Fruit fly (Drosophila melanogaster) whole organism, embryonic: ENCODE data around the gene CG9297.

ENCODE experiments used
- Bgb ChIP-seq: fragments of 200-800 bp; sonication (Bioruptor generic); IDR thresholded peaks from 2 replicates; pipeline ENCODE4 v1.3.6; 2022; ENCODE audit warnings: missing biosample characterization, missing genetic modification characterization; ENCODE audit not compliant: partially characterized antibody
- CG10274 ChIP-seq: fragments of 200-800 bp; sonication (Bioruptor generic); optimal IDR thresholded peaks from 3 replicates; lab custom pipeline; 2017; ENCODE audit warnings: missing biosample characterization, mild to moderate bottlenecking, missing genetic modification characterization
- CG11723 ChIP-seq: fragments of 200-800 bp; sonication (Bioruptor generic); optimal IDR thresholded peaks from 2 replicates; lab custom pipeline; 2017; ENCODE audit warnings: missing biosample characterization, mild to moderate bottlenecking, missing genetic modification characterization
- CG12219 ChIP-seq: fragments of 200-800 bp; sonication (Bioruptor generic); optimal IDR thresholded peaks from 3 replicates; lab custom pipeline; 2018; ENCODE audit warnings: missing biosample characterization, mild to moderate bottlenecking, missing genetic modification characterization
- CG12391 ChIP-seq: fragments of 200-800 bp; sonication (Bioruptor generic); optimal IDR thresholded peaks from 3 replicates; lab custom pipeline; 2018; ENCODE audit warnings: missing biosample characterization, mild to moderate bottlenecking, missing genetic modification characterization, moderate library complexity
- CG13424 ChIP-seq: fragments of 200-800 bp; sonication (Bioruptor generic); optimal IDR thresholded peaks from 2 replicates; lab custom pipeline; 2019; ENCODE audit warnings: missing biosample characterization, mild to moderate bottlenecking, missing genetic modification characterization, moderate library complexity
- CG15696 ChIP-seq: fragments of 200-800 bp; sonication (Bioruptor generic); optimal IDR thresholded peaks from 2 replicates; lab custom pipeline; 2019; ENCODE audit warnings: missing biosample characterization, mild to moderate bottlenecking, missing genetic modification characterization, moderate library complexity
- CG2116 ChIP-seq: fragments of 200-800 bp; sonication (Bioruptor generic); optimal IDR thresholded peaks from 3 replicates; lab custom pipeline; 2018; ENCODE audit warnings: missing biosample characterization, mild to moderate bottlenecking, missing genetic modification characterization
- CG2129 ChIP-seq: fragments of 200-800 bp; sonication (Bioruptor generic); IDR thresholded peaks from 2 replicates; pipeline ENCODE4 v1.3.6; 2022; ENCODE audit warnings: missing biosample characterization, missing genetic modification characterization; ENCODE audit not compliant: partially characterized antibody
- CG2875 ChIP-seq: fragments of 200-800 bp; sonication (Bioruptor generic); optimal IDR thresholded peaks from 2 replicates; lab custom pipeline; 2017; ENCODE audit warnings: missing biosample characterization, mild to moderate bottlenecking, missing genetic modification characterization, missing genetic modification reagents
- CG31441 ChIP-seq: fragments of 200-800 bp; sonication (Bioruptor generic); IDR thresholded peaks from 2 replicates; pipeline ENCODE4 v1.3.6; 2022; ENCODE audit warnings: missing biosample characterization, missing genetic modification characterization
- CG3407 ChIP-seq: fragments of 200-800 bp; sonication (Bioruptor generic); optimal IDR thresholded peaks from 2 replicates; lab custom pipeline; 2018; ENCODE audit warnings: missing biosample characterization, mild to moderate bottlenecking, missing genetic modification characterization
- CG34422 ChIP-seq: fragments of 200-800 bp; sonication (Bioruptor generic); IDR thresholded peaks from 3 replicates; pipeline ENCODE4 v1.3.6; 2022; ENCODE audit warnings: missing biosample characterization, missing genetic modification characterization
- CG3726 ChIP-seq: fragments of 200-800 bp; sonication (Bioruptor generic); IDR thresholded peaks from 3 replicates; pipeline ENCODE4, ENCODE4 v1.3.6; 2022; ENCODE audit warnings: missing biosample characterization, missing genetic modification characterization
- CG7556 ChIP-seq: fragments of 200-800 bp; sonication (Bioruptor generic); optimal IDR thresholded peaks from 2 replicates; lab custom pipeline; 2017; ENCODE audit warnings: missing biosample characterization, mild to moderate bottlenecking, missing genetic modification characterization
- CG8089 ChIP-seq: fragments of 200-800 bp; sonication (Bioruptor generic); optimal IDR thresholded peaks from 3 replicates; lab custom pipeline; 2016; ENCODE audit warnings: missing biosample characterization, missing genetic modification characterization
- CG9437 ChIP-seq: fragments of 200-800 bp; sonication (Bioruptor generic); optimal IDR thresholded peaks from 2 replicates; lab custom pipeline; 2018; ENCODE audit warnings: missing biosample characterization, mild to moderate bottlenecking, missing genetic modification characterization
- H2.0 ChIP-seq: fragments of 200-800 bp; sonication (Bioruptor generic); IDR thresholded peaks from 2 replicates; pipeline ENCODE4 v1.3.6; 2022; ENCODE audit warnings: missing biosample characterization, missing genetic modification characterization
- HmgD ChIP-seq: fragments of 200-800 bp; sonication (Bioruptor generic); optimal IDR thresholded peaks from 3 replicates; lab custom pipeline; 2016; ENCODE audit warnings: missing biosample characterization, missing genetic modification characterization
- MESR4 ChIP-seq: fragments of 200-800 bp; sonication (Bioruptor generic); optimal IDR thresholded peaks from 2 replicates; lab custom pipeline; 2018; ENCODE audit warnings: missing biosample characterization, mild to moderate bottlenecking, missing genetic modification characterization, moderate library complexity
- Med ChIP-seq: fragments of 200-800 bp; sonication (Bioruptor generic); peaks from one replicate; lab custom pipeline; 2016; ENCODE audit warnings: missing biosample characterization, missing genetic modification characterization, mild to moderate bottlenecking, inconsistent platforms, moderate library complexity
- NK7.1 ChIP-seq: fragments of 200-800 bp; sonication (Bioruptor generic); optimal IDR thresholded peaks from 3 replicates; lab custom pipeline; 2016; ENCODE audit warnings: missing biosample characterization, missing genetic modification characterization
- Opbp ChIP-seq: fragments of 200-800 bp; sonication (Bioruptor generic); IDR thresholded peaks from 3 replicates; pipeline ENCODE4 v1.3.6; 2022; ENCODE audit warnings: missing biosample characterization, missing genetic modification characterization; ENCODE audit not compliant: partially characterized antibody
- Pdp1 ChIP-seq, 2 experiments: fragments of 200-800 bp; sonication (Bioruptor generic); optimal IDR thresholded peaks; 3 replicates each; lab custom pipeline; 2016; ENCODE audit warnings: missing biosample characterization in 2 of 2, missing genetic modification characterization in 2 of 2, mild to moderate bottlenecking in 1 of 2, moderate library complexity in 1 of 2
- Sox100B ChIP-seq: fragments of 200-800 bp; sonication (Bioruptor generic); optimal IDR thresholded peaks from 3 replicates; lab custom pipeline; 2018; ENCODE audit warnings: missing biosample characterization, mild to moderate bottlenecking, missing genetic modification characterization
- Sox102F ChIP-seq: fragments of 200-800 bp; sonication (Bioruptor generic); optimal IDR thresholded peaks from 2 replicates; lab custom pipeline; 2018; ENCODE audit warnings: missing biosample characterization, mild to moderate bottlenecking, missing genetic modification characterization, moderate library complexity
- Sry-β ChIP-seq: fragments of 200-800 bp; sonication (Bioruptor generic); optimal IDR thresholded peaks from 2 replicates; lab custom pipeline; 2018; ENCODE audit warnings: missing biosample characterization, mild to moderate bottlenecking, missing genetic modification characterization, moderate library complexity
- ac ChIP-seq: fragments of 200-800 bp; sonication (Bioruptor generic); optimal IDR thresholded peaks from 3 replicates; lab custom pipeline; 2017; ENCODE audit warnings: missing biosample characterization, mild to moderate bottlenecking, missing genetic modification characterization
- bbx ChIP-seq: fragments of 200-800 bp; sonication (Bioruptor generic); IDR thresholded peaks from 2 replicates; pipeline ENCODE4 v1.3.6; 2022; ENCODE audit warnings: missing biosample characterization, missing genetic modification characterization; ENCODE audit not compliant: partially characterized antibody
- ci ChIP-seq: fragments of 200-800 bp; sonication (Bioruptor generic); IDR thresholded peaks from 3 replicates; pipeline ENCODE4 v1.3.6; 2022; ENCODE audit warnings: missing biosample characterization, missing genetic modification characterization
- crp ChIP-seq, 2 experiments: fragments of 200-800 bp; sonication (Bioruptor generic); optimal IDR thresholded peaks; 2 replicates in 1 of 2; 3 replicates in 1 of 2; lab custom pipeline; 2017; ENCODE audit warnings: missing biosample characterization in 2 of 2, missing genetic modification characterization in 2 of 2, mild to moderate bottlenecking in 1 of 2, moderate library complexity in 1 of 2
- cwo ChIP-seq: fragments of 200-800 bp; sonication (Bioruptor generic); optimal IDR thresholded peaks from 3 replicates; lab custom pipeline; 2017; ENCODE audit warnings: missing biosample characterization, missing genetic modification characterization, mild to moderate bottlenecking, moderate library complexity, missing genetic modification reagents
- disco-r ChIP-seq: fragments of 200-800 bp; sonication (Bioruptor generic); optimal IDR thresholded peaks from 2 replicates; lab custom pipeline; 2016; ENCODE audit warnings: missing biosample characterization, missing genetic modification characterization
- dm ChIP-seq: fragments of 200-800 bp; sonication (Bioruptor generic); optimal IDR thresholded peaks from 3 replicates; lab custom pipeline; 2016; ENCODE audit warnings: missing biosample characterization, missing genetic modification characterization
- hbn ChIP-seq: fragments of 200-800 bp; sonication (Bioruptor generic); IDR thresholded peaks from 2 replicates; pipeline ENCODE4 v1.3.6; 2022; ENCODE audit warnings: missing biosample characterization, missing genetic modification characterization; ENCODE audit not compliant: partially characterized antibody
- inv ChIP-seq: fragments of 200-800 bp; sonication (Bioruptor generic); IDR thresholded peaks from 2 replicates; pipeline ENCODE4 v1.3.6; 2022; ENCODE audit warnings: missing biosample characterization, missing genetic modification characterization; ENCODE audit not compliant: partially characterized antibody
- lab ChIP-seq: fragments of 200-800 bp; sonication (Bioruptor generic); optimal IDR thresholded peaks from 3 replicates; lab custom pipeline; 2017; ENCODE audit warnings: missing biosample characterization, missing genetic modification characterization, mild to moderate bottlenecking, moderate library complexity, missing genetic modification reagents
- lbe ChIP-seq: fragments of 200-800 bp; sonication (Bioruptor generic); optimal IDR thresholded peaks from 2 replicates; lab custom pipeline; 2016; ENCODE audit warnings: missing biosample characterization, mild to moderate bottlenecking, missing genetic modification characterization
- nau ChIP-seq: fragments of 200-800 bp; sonication (Bioruptor generic); optimal IDR thresholded peaks from 3 replicates; lab custom pipeline; 2017; ENCODE audit warnings: missing biosample characterization, mild to moderate bottlenecking, missing genetic modification characterization, missing genetic modification reagents
- nmo ChIP-seq: fragments of 200-800 bp; sonication (Bioruptor generic); optimal IDR thresholded peaks from 2 replicates; lab custom pipeline; 2018; ENCODE audit warnings: missing biosample characterization, mild to moderate bottlenecking, missing genetic modification characterization, moderate library complexity
- prd ChIP-seq, 3 experiments: fragments of >200 bp in 2 of 3; fragments of 200-800 bp in 1 of 3; sonication (Bioruptor generic) in 1 of 3; optimal IDR thresholded peaks in 2 of 3; IDR thresholded peaks in 1 of 3; 2 replicates in 2 of 3; 3 replicates in 1 of 3; pipeline versions ENCODE4 v1.3.6 to Lab custom; 2017 to 2022; ENCODE audit warnings: missing biosample characterization in 1 of 3, missing genetic modification characterization in 1 of 3
- row ChIP-seq: fragments of 200-800 bp; sonication (Bioruptor generic); IDR thresholded peaks from 3 replicates; pipeline ENCODE4 v1.3.6; 2022; ENCODE audit warnings: missing biosample characterization, missing genetic modification characterization
- sna ChIP-seq: fragments of 200-800 bp; sonication (Bioruptor generic); IDR thresholded peaks from 2 replicates; pipeline ENCODE4 v1.3.6; 2022; ENCODE audit warnings: missing biosample characterization, missing genetic modification characterization; ENCODE audit not compliant: partially characterized antibody
- z ChIP-seq: fragments of 200-800 bp; sonication (Bioruptor generic); IDR thresholded peaks from 3 replicates; pipeline ENCODE4 v1.3.6; 2022; ENCODE audit warnings: missing biosample characterization, missing genetic modification characterization
- zen2 ChIP-seq: fragments of 200-800 bp; sonication (Bioruptor generic); IDR thresholded peaks from 3 replicates; pipeline ENCODE4 v1.3.6; 2022; ENCODE audit warnings: missing biosample characterization, missing genetic modification characterization; ENCODE audit not compliant: partially characterized antibody
- zf30C ChIP-seq: fragments of 200-800 bp; sonication (Bioruptor generic); optimal IDR thresholded peaks from 3 replicates; lab custom pipeline; 2018; ENCODE audit warnings: missing biosample characterization, mild to moderate bottlenecking, missing genetic modification characterization

The CG9297 gene

DNA sequence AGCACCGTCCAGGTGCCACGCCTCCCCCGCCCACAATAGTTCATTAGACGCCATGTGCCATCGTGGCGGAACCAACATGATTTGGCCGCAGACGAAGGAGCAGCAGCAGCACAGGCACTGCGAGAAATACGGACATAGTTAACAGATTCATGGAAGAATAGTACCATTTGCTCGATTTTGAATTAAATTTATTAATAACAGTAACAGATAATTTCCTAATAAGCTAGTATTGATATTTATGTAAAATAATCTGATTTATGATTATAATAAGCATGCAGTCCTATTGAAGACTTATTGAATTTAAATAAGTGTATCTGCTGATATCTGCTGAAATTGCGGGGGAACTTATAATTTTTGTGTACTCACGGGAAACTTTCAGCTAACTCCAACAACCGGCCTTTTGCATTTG, 26.0 kb downstream of the CG9297 start (continued):
- TF ChIP-seq nmo (GFP tag; lab: Kevin White, UChicago) (peak; percentile 22), CG10274 (GFP tag; lab: Kevin White, UChicago) (no peak), CG12391 (tag; lab: Kevin White, UChicago) (no peak), H2.0 (no peak), prd (optimal IDR thresholded peaks at IDR 0.05; lab: Kevin White, UChicago) (no peak), prd (GFP tag; IDR thresholded peaks at IDR 0.05; lab: Robert Waterston, UW) (no peak), crp (GFP tag; optimal IDR thresholded peaks at IDR 0.05; lab: Kevin White, UChicago) (no peak), zf30C (GFP tag; lab: Kevin White, UChicago) (peak; percentile 23), ci (GFP tag; lab: Robert Waterston, UW) (peak; percentile 39; the same call in 1 of the 3 replicates), CG9437 (GFP tag; lab: Kevin White, UChicago) (peak; percentile 11), CG3726 (GFP tag; lab: Robert Waterston, UW) (no peak), lab (GFP tag; lab: Kevin White, UChicago) (no peak), CG31441 (GFP tag; lab: Robert Waterston, UW) (peak; percentile 33; the same call in 1 of the 2 replicates), zen2 (GFP tag; lab: Robert Waterston, UW) (no peak), CG34422 (no peak), Sox100B (GFP tag; lab: Kevin White, UChicago) (peak; percentile 2), nau (GFP tag; lab: Kevin White, UChicago) (no peak), CG7556 (GFP tag; lab: Kevin White, UChicago) (peak; percentile 22), MESR4 (GFP tag; lab: Kevin White, UChicago) (no peak), Pdp1 (GFP tag; optimal IDR thresholded peaks at IDR 0.05; lab: Kevin White, UChicago) (no peak), row (GFP tag; lab: Robert Waterston, UW) (peak; percentile 28)
- TF ChIP-seq, all 482 proteins: peak for 40

DNA sequence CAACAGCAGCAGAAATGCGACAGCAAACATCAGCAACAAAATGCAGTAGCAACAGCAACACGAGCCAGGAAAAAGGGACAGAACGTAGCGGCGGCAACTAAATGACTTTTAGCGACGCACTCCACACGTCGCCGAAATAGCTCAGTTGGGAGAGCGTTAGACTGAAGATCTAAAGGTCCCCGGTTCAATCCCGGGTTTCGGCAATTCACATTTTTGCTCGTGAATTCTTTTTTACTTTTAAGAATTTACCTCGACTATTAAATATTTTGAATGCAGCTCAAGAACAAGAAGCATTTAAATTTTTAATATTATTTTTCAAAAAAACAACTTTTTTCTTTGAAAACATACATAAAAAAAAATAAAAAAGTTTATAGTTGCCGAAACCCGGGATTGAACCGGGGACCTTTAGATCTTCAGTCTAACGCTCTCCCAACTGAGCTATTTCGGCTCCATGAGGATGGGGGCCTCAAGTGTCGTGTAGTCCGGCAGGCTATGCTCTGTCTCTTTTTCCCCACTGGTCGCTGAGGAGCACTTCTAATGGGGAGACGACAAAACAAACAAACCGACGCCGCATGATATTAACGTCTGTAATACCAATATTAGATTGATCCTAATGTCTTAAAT, 26.6 kb downstream of the CG9297 start:
- TF ChIP-seq CG2875 (GFP tag; lab: Kevin White, UChicago) = no peak
- TF ChIP-seq Opbp (GFP tag; lab: Robert Waterston, UW) = peak; percentile 74; the same call in 2 of the 3 replicates
- TF ChIP-seq Sox102F (GFP tag; lab: Kevin White, UChicago) = no peak
- no peak for TF ChIP-seq CG2116 (GFP tag; lab: Kevin White, UChicago)
- TF ChIP-seq inv (GFP tag; lab: Robert Waterston, UW) = peak; percentile 35; the same call in 1 of the 2 replicates
- peak; percentile 40; the same call in 1 of the 2 replicates for TF ChIP-seq CG2129
- no peak for TF ChIP-seq Sox100B (GFP tag; lab: Kevin White, UChicago)
- no peak for TF ChIP-seq z (GFP tag; lab: Robert Waterston, UW)
- peak; percentile 67 for TF ChIP-seq sna (GFP tag; lab: Robert Waterston, UW)
- TF ChIP-seq ac (GFP tag; lab: Kevin White, UChicago) = no peak
- TF ChIP-seq CG15696 (tag; lab: Kevin White, UChicago) = no peak
- no peak for TF ChIP-seq NK7.1
- TF ChIP-seq CG13424 (tag; lab: Kevin White, UChicago) = no peak
- TF ChIP-seq Sry-β (GFP tag; lab: Kevin White, UChicago) = no peak
- no peak for TF ChIP-seq CG11723 (GFP tag; lab: Kevin White, UChicago)
- TF ChIP-seq CG3407 (GFP tag; lab: Kevin White, UChicago) = no peak
- TF ChIP-seq Bgb (GFP tag; lab: Robert Waterston, UW) = peak; percentile 67
- peak; percentile 82 for TF ChIP-seq bbx (GFP tag; lab: Robert Waterston, UW)
- no peak for TF ChIP-seq dm (GFP tag; lab: Kevin White, UChicago)
- no peak for TF ChIP-seq CG8089 (GFP tag; lab: Kevin White, UChicago)
- TF ChIP-seq CG12219 = no peak
- no peak for TF ChIP-seq hbn (GFP tag; lab: Robert Waterston, UW)
- no peak for TF ChIP-seq HmgD (GFP tag; lab: Kevin White, UChicago)
- TF ChIP-seq cwo (GFP tag; lab: Kevin White, UChicago) = no peak
- TF ChIP-seq Med = peak; percentile 28
- no peak for TF ChIP-seq lbe
- TF ChIP-seq disco-r (GFP tag; lab: Kevin White, UChicago) = no peak
